Fruit fly (Drosophila melanogaster) whole organism, embryonic: ENCODE results near the gene mRpS9.
A peak's percentile ranks its signal among the peaks of the same experiment; 100 is the strongest.

ENCODE experiments used
- Atf6 ChIP-seq: fragments of 200-800 bp; sonication (Bioruptor generic); IDR thresholded peaks from 2 replicates; pipeline ENCODE4 v1.3.6; 2022; ENCODE audit warnings: missing biosample characterization, missing genetic modification characterization
- B-H2 ChIP-seq: fragments of 200-800 bp; sonication (Bioruptor generic); optimal IDR thresholded peaks from 2 replicates; lab custom pipeline; 2018; ENCODE audit warnings: missing biosample characterization, mild to moderate bottlenecking, missing genetic modification characterization
- C15 ChIP-seq: fragments of 200-800 bp; sonication (Bioruptor generic); IDR thresholded peaks from 3 replicates; pipeline ENCODE4 v1.3.6; 2022; ENCODE audit warnings: missing biosample characterization, missing genetic modification characterization
- CG10543 ChIP-seq: fragments of 200-800 bp; sonication (Bioruptor generic); optimal IDR thresholded peaks from 3 replicates; lab custom pipeline; 2017; ENCODE audit warnings: missing biosample characterization, mild to moderate bottlenecking, missing genetic modification characterization, moderate library complexity
- CG11085 ChIP-seq: fragments of 200-800 bp; sonication (Bioruptor generic); IDR thresholded peaks from 2 replicates; pipeline ENCODE4 v1.3.6; 2022; ENCODE audit warnings: missing biosample characterization, missing genetic modification characterization
- CG12155 ChIP-seq: fragments of 200-800 bp; sonication (Bioruptor generic); optimal IDR thresholded peaks from 3 replicates; lab custom pipeline; 2016; ENCODE audit warnings: missing biosample characterization, missing genetic modification characterization
- CG12236 ChIP-seq: fragments of 200-800 bp; sonication (Bioruptor generic); optimal IDR thresholded peaks from 2 replicates; lab custom pipeline; 2016; ENCODE audit warnings: missing biosample characterization, missing genetic modification characterization
- CG12391 ChIP-seq: fragments of 200-800 bp; sonication (Bioruptor generic); optimal IDR thresholded peaks from 3 replicates; lab custom pipeline; 2018; ENCODE audit warnings: missing biosample characterization, mild to moderate bottlenecking, missing genetic modification characterization, moderate library complexity
- CG12769 ChIP-seq: fragments of 200-800 bp; sonication (Bioruptor generic); optimal IDR thresholded peaks from 2 replicates; lab custom pipeline; 2019; ENCODE audit warnings: missing biosample characterization, mild to moderate bottlenecking, missing genetic modification characterization, moderate library complexity
- CG14441 ChIP-seq: fragments of 200-800 bp; sonication (Bioruptor generic); IDR thresholded peaks from 2 replicates; pipeline ENCODE4 v1.3.6; 2022; ENCODE audit warnings: missing biosample characterization, missing genetic modification characterization
- CG15479 ChIP-seq: fragments of 200-800 bp; sonication (Bioruptor generic); optimal IDR thresholded peaks from 3 replicates; lab custom pipeline; 2019; ENCODE audit warnings: missing biosample characterization, mild to moderate bottlenecking, missing genetic modification characterization, moderate library complexity
- CG15601 ChIP-seq: fragments of 200-800 bp; sonication (Bioruptor generic); optimal IDR thresholded peaks from 3 replicates; lab custom pipeline; 2019; ENCODE audit warnings: missing biosample characterization, mild to moderate bottlenecking, missing genetic modification characterization, moderate library complexity
- CG17612 ChIP-seq: fragments of 200-800 bp; sonication (Bioruptor generic); IDR thresholded peaks from 2 replicates; pipeline ENCODE4 v1.3.6; 2022; ENCODE audit warnings: missing biosample characterization, missing genetic modification characterization
- CG2875 ChIP-seq: fragments of 200-800 bp; sonication (Bioruptor generic); optimal IDR thresholded peaks from 2 replicates; lab custom pipeline; 2017; ENCODE audit warnings: missing biosample characterization, mild to moderate bottlenecking, missing genetic modification characterization, missing genetic modification reagents
- CG32532 ChIP-seq: fragments of 200-800 bp; sonication (Bioruptor generic); IDR thresholded peaks from 2 replicates; pipeline ENCODE4 v1.3.6; 2022; ENCODE audit warnings: missing biosample characterization, missing genetic modification characterization
- CG3847 ChIP-seq: fragments of 200-800 bp; sonication (Bioruptor generic); IDR thresholded peaks from 2 replicates; pipeline ENCODE4 v1.3.6; 2022; ENCODE audit warnings: missing biosample characterization, missing genetic modification characterization
- CG4404 ChIP-seq: fragments of 200-800 bp; sonication (Bioruptor generic); IDR thresholded peaks from 2 replicates; pipeline ENCODE4 v1.3.6; 2022; ENCODE audit warnings: missing biosample characterization, missing genetic modification characterization
- CG5245 ChIP-seq: fragments of 200-800 bp; sonication (Bioruptor generic); optimal IDR thresholded peaks from 3 replicates; lab custom pipeline; 2016; ENCODE audit warnings: missing biosample characterization, missing genetic modification characterization
- CG6689 ChIP-seq: fragments of 200-800 bp; sonication (Bioruptor generic); IDR thresholded peaks from 2 replicates; pipeline ENCODE4 v1.3.6; 2022; ENCODE audit warnings: missing biosample characterization, missing genetic modification characterization
- CG7271 ChIP-seq: fragments of 200-800 bp; sonication (Bioruptor generic); optimal IDR thresholded peaks from 2 replicates; lab custom pipeline; 2018; ENCODE audit warnings: missing biosample characterization, mild to moderate bottlenecking, missing genetic modification characterization, moderate library complexity
- CG7786 ChIP-seq: fragments of 200-800 bp; sonication (Bioruptor generic); optimal IDR thresholded peaks from 2 replicates; lab custom pipeline; 2016; ENCODE audit warnings: missing biosample characterization, missing genetic modification characterization
- CG7987 ChIP-seq: fragments of 200-800 bp; sonication (Bioruptor generic); optimal IDR thresholded peaks from 2 replicates; lab custom pipeline; 2018; ENCODE audit warnings: missing biosample characterization, mild to moderate bottlenecking, missing genetic modification characterization, moderate library complexity
- Chrac-16 ChIP-seq: fragments of 200-800 bp; sonication (Bioruptor generic); optimal IDR thresholded peaks from 3 replicates; lab custom pipeline; 2016; ENCODE audit warnings: missing biosample characterization, missing genetic modification characterization
- Deaf1 ChIP-seq: fragments of 200-800 bp; optimal IDR thresholded peaks from 3 replicates; lab custom pipeline; 2019; ENCODE audit warnings: missing biosample characterization, mild to moderate bottlenecking, missing genetic modification characterization, moderate library complexity
- Med ChIP-seq: fragments of 200-800 bp; sonication (Bioruptor generic); peaks from one replicate; lab custom pipeline; 2016; ENCODE audit warnings: missing biosample characterization, missing genetic modification characterization, mild to moderate bottlenecking, inconsistent platforms, moderate library complexity
- NC2α ChIP-seq: fragments of 200-800 bp; sonication (Bioruptor generic); optimal IDR thresholded peaks from 2 replicates; lab custom pipeline; 2016; ENCODE audit warnings: missing biosample characterization, missing genetic modification characterization
- Nf-YA ChIP-seq: fragments of 200-800 bp; sonication (Bioruptor generic); IDR thresholded peaks from 2 replicates; pipeline ENCODE4 v1.3.6; 2022; ENCODE audit warnings: missing biosample characterization, missing genetic modification characterization
- Opbp ChIP-seq: fragments of 200-800 bp; sonication (Bioruptor generic); IDR thresholded peaks from 3 replicates; pipeline ENCODE4 v1.3.6; 2022; ENCODE audit warnings: missing biosample characterization, missing genetic modification characterization; ENCODE audit not compliant: partially characterized antibody
- Optix ChIP-seq: fragments of 200-800 bp; sonication (Bioruptor generic); IDR thresholded peaks from 3 replicates; pipeline ENCODE4 v1.3.6; 2022; ENCODE audit warnings: missing biosample characterization, missing genetic modification characterization
- Poxn ChIP-seq: fragments of 200-800 bp; sonication (Bioruptor generic); IDR thresholded peaks from 2 replicates; pipeline ENCODE4 v1.3.6; 2022; ENCODE audit warnings: missing biosample characterization, missing genetic modification characterization
- Side ChIP-seq: fragments of 200-800 bp; sonication (Bioruptor generic); optimal IDR thresholded peaks from 2 replicates; lab custom pipeline; 2016; ENCODE audit warnings: missing biosample characterization, missing genetic modification characterization
- Six4 ChIP-seq: fragments of 200-800 bp; sonication (Bioruptor generic); optimal IDR thresholded peaks from 2 replicates; lab custom pipeline; 2016; ENCODE audit warnings: missing biosample characterization, missing genetic modification characterization
- amos ChIP-seq: fragments of 200-800 bp; sonication (Bioruptor generic); IDR thresholded peaks from 2 replicates; pipeline ENCODE4 v1.3.6; 2022; ENCODE audit warnings: missing biosample characterization, missing genetic modification characterization; ENCODE audit not compliant: partially characterized antibody
- bab2 ChIP-seq: fragments of 200-800 bp; sonication (Bioruptor generic); optimal IDR thresholded peaks from 2 replicates; lab custom pipeline; 2016; ENCODE audit warnings: missing biosample characterization, missing genetic modification characterization
- corto ChIP-seq: fragments of 200-800 bp; sonication (Bioruptor generic); optimal IDR thresholded peaks from 2 replicates; lab custom pipeline; 2016; ENCODE audit warnings: missing biosample characterization, mild to moderate bottlenecking, missing genetic modification characterization, moderate library complexity
- crp ChIP-seq, 2 experiments: fragments of 200-800 bp; sonication (Bioruptor generic); optimal IDR thresholded peaks; 2 replicates in 1 of 2; 3 replicates in 1 of 2; lab custom pipeline; 2017; ENCODE audit warnings: missing biosample characterization in 2 of 2, missing genetic modification characterization in 2 of 2, mild to moderate bottlenecking in 1 of 2, moderate library complexity in 1 of 2
- dan ChIP-seq: fragments of 200-800 bp; sonication (Bioruptor generic); IDR thresholded peaks from 2 replicates; pipeline ENCODE4 v1.3.6; 2022; ENCODE audit warnings: missing biosample characterization, missing genetic modification characterization
- grau ChIP-seq: fragments of 200-800 bp; optimal IDR thresholded peaks from 3 replicates; lab custom pipeline; 2019; ENCODE audit warnings: missing biosample characterization, mild to moderate bottlenecking, missing genetic modification characterization, moderate library complexity
- gro ChIP-seq: fragments of 200-800 bp; sonication (Bioruptor generic); optimal IDR thresholded peaks from 2 replicates; lab custom pipeline; 2016; ENCODE audit warnings: missing biosample characterization, missing genetic modification characterization
- lab ChIP-seq: fragments of 200-800 bp; sonication (Bioruptor generic); optimal IDR thresholded peaks from 3 replicates; lab custom pipeline; 2017; ENCODE audit warnings: missing biosample characterization, missing genetic modification characterization, mild to moderate bottlenecking, moderate library complexity, missing genetic modification reagents
- mam ChIP-seq: fragments of 200-800 bp; sonication (Bioruptor generic); optimal IDR thresholded peaks from 3 replicates; lab custom pipeline; 2016; ENCODE audit warnings: missing biosample characterization, missing genetic modification characterization
- nom ChIP-seq: fragments of 200-800 bp; sonication (Bioruptor generic); optimal IDR thresholded peaks from 2 replicates; lab custom pipeline; 2017; ENCODE audit warnings: missing biosample characterization, missing genetic modification characterization, mild to moderate bottlenecking, moderate library complexity, missing genetic modification reagents
- pb ChIP-seq: fragments of 200-800 bp; sonication (Bioruptor generic); optimal IDR thresholded peaks from 3 replicates; lab custom pipeline; 2016; ENCODE audit warnings: missing biosample characterization, missing genetic modification characterization
- peb ChIP-seq: fragments of 200-800 bp; sonication (Bioruptor generic); IDR thresholded peaks from 2 replicates; pipeline ENCODE4 v1.3.6; 2022; ENCODE audit warnings: missing biosample characterization, missing genetic modification characterization
- pzg ChIP-seq: fragments of 200-800 bp; sonication (Bioruptor generic); optimal IDR thresholded peaks from 3 replicates; lab custom pipeline; 2018; ENCODE audit warnings: missing biosample characterization, mild to moderate bottlenecking, missing genetic modification characterization, moderate library complexity
- repo ChIP-seq: fragments of 200-800 bp; sonication (Bioruptor generic); optimal IDR thresholded peaks from 2 replicates; lab custom pipeline; 2016; ENCODE audit warnings: missing biosample characterization, missing genetic modification characterization
- salm ChIP-seq: fragments of 200-800 bp; sonication (Bioruptor generic); optimal IDR thresholded peaks from 2 replicates; lab custom pipeline; 2018; ENCODE audit warnings: missing biosample characterization, mild to moderate bottlenecking, missing genetic modification characterization
- sd ChIP-seq: fragments of 200-800 bp; sonication (Bioruptor generic); optimal IDR thresholded peaks from 3 replicates; lab custom pipeline; 2018; ENCODE audit warnings: missing biosample characterization, mild to moderate bottlenecking, missing genetic modification characterization, moderate library complexity
- sens-2 ChIP-seq: fragments of 200-800 bp; sonication (Bioruptor generic); IDR thresholded peaks from 2 replicates; pipeline ENCODE4 v1.3.6; 2022; ENCODE audit warnings: missing biosample characterization, missing genetic modification characterization
- slou ChIP-seq: fragments of 200-800 bp; sonication (Bioruptor generic); optimal IDR thresholded peaks from 3 replicates; lab custom pipeline; 2016; ENCODE audit warnings: missing biosample characterization, missing genetic modification characterization
- sob ChIP-seq: fragments of 200-800 bp; sonication (Bioruptor generic); IDR thresholded peaks from 2 replicates; pipeline ENCODE4 v1.3.6; 2022; ENCODE audit warnings: missing biosample characterization, missing genetic modification characterization

mRpS9 gene

dm6 chr3R:7895457-7895856 lies 7.0 kb downstream of the mRpS9 start (continued):
- TF ChIP-seq Opbp (GFP tag; lab: Robert Waterston, UW) (no peak), Chrac-16 (GFP tag; lab: Kevin White, UChicago) (peak; percentile 22), crp (GFP tag; optimal IDR thresholded peaks at IDR 0.05; lab: Kevin White, UChicago) (no peak), CG5245 (GFP tag; lab: Kevin White, UChicago) (peak; percentile 46), CG15479 (GFP tag; lab: Kevin White, UChicago) (no peak), C15 (GFP tag; lab: Robert Waterston, UW) (no peak), salm (tag; lab: Kevin White, UChicago) (no peak), Nf-YA (peak; percentile 75), gro (GFP tag; lab: Kevin White, UChicago) (peak; percentile 83), CG10543 (GFP tag; lab: Kevin White, UChicago) (no peak), CG17612 (GFP tag; lab: Robert Waterston, UW) (peak; percentile 47; the same call in 1 of the 2 replicates), Poxn (0 out of 2 replicates have a peak, but pooled peaks have one; percentile 12), sob (GFP tag; lab: Robert Waterston, UW) (peak; percentile 75), CG14441 (GFP tag; lab: Robert Waterston, UW) (peak; percentile 84), pzg (no peak), CG7271 (no peak), sens-2 (GFP tag; lab: Robert Waterston, UW) (no peak), CG11085 (GFP tag; lab: Robert Waterston, UW) (peak; percentile 43), peb (no peak), CG3847 (GFP tag; lab: Robert Waterston, UW) (peak; percentile 67), Atf6 (peak; percentile 85), Side (peak; percentile 61), CG7786 (peak; percentile 49), mam (peak; percentile 76), dan (GFP tag; lab: Robert Waterston, UW) (no peak), CG6689 (peak; percentile 67), CG12391 (tag; lab: Kevin White, UChicago) (no peak), Deaf1 (tag; lab: Kevin White, UChicago) (peak; percentile 57), amos (no peak; the same call in 1 of the 2 replicates), B-H2 (GFP tag; lab: Kevin White, UChicago) (no peak), CG15601 (tag; lab: Kevin White, UChicago) (no peak), NC2α (no peak), CG12155 (peak; percentile 53), corto (GFP tag; lab: Kevin White, UChicago) (no peak), repo (GFP tag; lab: Kevin White, UChicago) (no peak), CG12236 (GFP tag; lab: Kevin White, UChicago) (no peak), lab (GFP tag; lab: Kevin White, UChicago) (peak; percentile 90), CG7987 (GFP tag; lab: Kevin White, UChicago) (no peak), Six4 (GFP tag; lab: Kevin White, UChicago) (peak; percentile 5), Med (GFP tag; lab: Kevin White, UChicago) (peak; percentile 82), CG32532 (peak; percentile 92), pb (GFP tag; lab: Kevin White, UChicago) (no peak), grau (tag; lab: Kevin White, UChicago) (peak; percentile 83), CG2875 (GFP tag; lab: Kevin White, UChicago) (no peak), CG4404 (GFP tag; lab: Robert Waterston, UW) (0 out of 2 replicates have a peak, but pooled peaks have one; percentile 26), nom (peak; percentile 71), bab2 (GFP tag; lab: Kevin White, UChicago) (no peak), Optix (GFP tag; lab: Robert Waterston, UW) (no peak), slou (GFP tag; lab: Kevin White, UChicago) (no peak), sd (no peak), CG12769 (peak; percentile 72)
